Fruit fly (Drosophila melanogaster): Measurements from ENCODE around the gene CG33159.

Gene CG33159

dm6 chr3L:3203062-3203461 lies 1.2 kb downstream of the CG33159 start, which contains the start of gene CG32271:
Gene CG32271, minus strand, starts transcription at chr3L:3203162.
- TF ChIP-seq cic (GFP tag; optimal IDR thresholded peaks at IDR 0.05): no peak

DNA sequence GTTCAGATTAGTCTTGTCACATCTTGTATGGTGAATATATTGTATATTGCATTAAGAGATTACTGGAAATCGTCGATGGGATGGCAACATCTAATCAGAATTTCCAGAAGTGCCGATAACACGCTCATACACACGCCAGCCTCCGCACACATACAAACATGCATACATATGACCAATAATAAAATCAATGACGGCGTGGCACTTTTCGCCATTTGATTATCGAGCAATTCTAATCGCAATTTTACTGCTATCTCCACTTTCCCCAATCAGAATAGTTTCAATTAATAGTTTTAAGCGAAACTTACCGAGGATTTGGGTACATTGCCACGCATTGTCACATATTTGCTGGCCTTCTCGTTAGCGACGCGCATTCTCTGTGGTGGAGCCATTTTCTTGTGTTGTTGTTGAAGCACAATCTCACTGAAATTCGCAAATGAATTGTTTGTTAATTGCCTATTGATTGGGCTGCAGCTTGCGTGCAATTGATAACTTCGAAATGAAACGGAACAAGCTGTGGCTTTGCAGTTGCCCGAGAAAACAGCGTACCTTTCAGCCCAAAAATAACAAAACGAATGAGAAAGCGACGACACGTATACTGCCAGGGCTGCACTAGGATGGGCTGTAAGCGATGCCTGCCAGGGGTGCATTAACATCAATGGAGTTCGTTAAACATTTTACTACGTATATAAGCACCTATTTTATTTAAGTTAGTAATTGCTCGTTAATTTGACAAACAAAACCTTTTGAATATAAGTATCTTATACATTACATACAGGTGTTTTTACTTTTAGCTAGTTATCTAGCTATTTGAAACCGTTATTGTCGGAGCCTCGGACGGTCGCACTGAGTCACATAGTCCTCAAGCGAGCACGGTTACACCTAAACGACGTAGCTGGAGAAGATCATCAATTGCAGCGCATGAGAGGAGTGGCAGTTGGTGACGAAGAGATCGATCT lies 5.5 kb downstream of the CG33159 start, which contains the start of the genes CG32276 and gry:
Gene CG32276 (minus strand): TSS at position 601 of the 956 bp plus-strand sequence.
Gene gry (plus strand): TSS at position 644 of the 956 bp plus-strand sequence.
- TF ChIP-seq Mnt (GFP tag; optimal IDR thresholded peaks at IDR 0.05) (peak; percentile 90), tj (GFP tag; optimal IDR thresholded peaks at IDR 0.05) (peak; percentile 65), CG1620 (GFP tag; optimal IDR thresholded peaks at IDR 0.05) (peak; percentile 82), Clk (GFP tag; optimal IDR thresholded peaks at IDR 0.05) (peak; percentile 49), CG14711 (tag; optimal IDR thresholded peaks at IDR 0.05) (peak; percentile 81), pad (GFP tag; optimal IDR thresholded peaks at IDR 0.05) (peak; percentile 71), CG7045 (GFP tag; optimal IDR thresholded peaks at IDR 0.05) (peak; percentile 82), cnc (optimal IDR thresholded peaks at IDR 0.05) (no peak), CG12768 (GFP tag; optimal IDR thresholded peaks at IDR 0.05) (peak; percentile 78), Hr96 (GFP tag; optimal IDR thresholded peaks at IDR 0.05) (peak; percentile 87), Crg-1 (GFP tag; optimal IDR thresholded peaks at IDR 0.05) (peak; percentile 74), CG7101 (tag; optimal IDR thresholded peaks at IDR 0.05) (peak; percentile 88), CG5204 (GFP tag; optimal IDR thresholded peaks at IDR 0.05) (peak; percentile 82), ovo (GFP tag; optimal IDR thresholded peaks at IDR 0.05) (peak; percentile 91), bab1 (GFP tag; optimal IDR thresholded peaks at IDR 0.05) (peak; percentile 91), CG11617 (GFP tag; optimal IDR thresholded peaks at IDR 0.05) (peak; percentile 87), cic (GFP tag; optimal IDR thresholded peaks at IDR 0.05) (peak; percentile 58), toe (GFP tag; optimal IDR thresholded peaks at IDR 0.05) (peak; percentile 93), kay (GFP tag; ENCODE audit: borderline replicate concordance) (no peak), CG33017 (tag; optimal IDR thresholded peaks at IDR 0.05) (peak; percentile 62)

DNA sequence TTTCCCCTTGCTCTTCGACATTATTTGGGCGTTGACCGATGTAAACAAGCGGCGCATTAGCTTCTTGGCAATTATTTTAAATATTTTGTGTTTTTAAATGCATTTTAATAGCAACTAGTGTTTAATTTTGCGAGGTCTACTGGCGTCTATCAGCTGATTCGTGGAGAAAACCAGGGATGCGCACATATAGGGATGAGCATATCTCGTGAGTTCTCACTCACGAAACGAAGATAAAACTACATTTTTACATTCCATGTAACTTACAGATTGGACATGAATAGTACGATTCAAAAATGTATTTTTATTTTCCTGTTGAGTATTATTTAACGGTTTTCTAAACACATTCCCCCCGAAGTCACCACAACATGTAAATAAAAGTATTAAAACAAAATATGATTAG lies 6.8 kb downstream of the CG33159 start, which contains the start of gene CG14966:
Gene CG14966 (minus strand): TSS at position 168 of the 400 bp plus-strand sequence.
- TF ChIP-seq CG12768 (GFP tag; optimal IDR thresholded peaks at IDR 0.05): no peak
- TF ChIP-seq bab1 (GFP tag; optimal IDR thresholded peaks at IDR 0.05): peak; percentile 80
- TF ChIP-seq kay (GFP tag; ENCODE audit: borderline replicate concordance): no peak
- TF ChIP-seq ovo (GFP tag; optimal IDR thresholded peaks at IDR 0.05): peak; percentile 54
- TF ChIP-seq CG1620 (GFP tag; optimal IDR thresholded peaks at IDR 0.05): peak; percentile 32
- no peak for TF ChIP-seq CG14711 (tag; optimal IDR thresholded peaks at IDR 0.05)
- no peak for TF ChIP-seq pad (GFP tag; optimal IDR thresholded peaks at IDR 0.05)
- peak; percentile 5 for TF ChIP-seq CG7045 (GFP tag; optimal IDR thresholded peaks at IDR 0.05)
- TF ChIP-seq Mnt (GFP tag; optimal IDR thresholded peaks at IDR 0.05): peak; percentile 57
- TF ChIP-seq cnc (optimal IDR thresholded peaks at IDR 0.05): no peak
- peak; percentile 50 for TF ChIP-seq CG7101 (tag; optimal IDR thresholded peaks at IDR 0.05)
- no peak for TF ChIP-seq Clk (GFP tag; optimal IDR thresholded peaks at IDR 0.05)
- peak; percentile 6 for TF ChIP-seq CG33017 (tag; optimal IDR thresholded peaks at IDR 0.05)
- peak; percentile 40 for TF ChIP-seq CG11617 (GFP tag; optimal IDR thresholded peaks at IDR 0.05)
- peak; percentile 23 for TF ChIP-seq toe (GFP tag; optimal IDR thresholded peaks at IDR 0.05)
- no peak for TF ChIP-seq Hr96 (GFP tag; optimal IDR thresholded peaks at IDR 0.05)
- TF ChIP-seq Crg-1 (GFP tag; optimal IDR thresholded peaks at IDR 0.05): no peak
- TF ChIP-seq CG5204 (GFP tag; optimal IDR thresholded peaks at IDR 0.05): no peak
- TF ChIP-seq cic (GFP tag; optimal IDR thresholded peaks at IDR 0.05): peak; percentile 2
- peak; percentile 32 for TF ChIP-seq tj (GFP tag; optimal IDR thresholded peaks at IDR 0.05)

DNA sequence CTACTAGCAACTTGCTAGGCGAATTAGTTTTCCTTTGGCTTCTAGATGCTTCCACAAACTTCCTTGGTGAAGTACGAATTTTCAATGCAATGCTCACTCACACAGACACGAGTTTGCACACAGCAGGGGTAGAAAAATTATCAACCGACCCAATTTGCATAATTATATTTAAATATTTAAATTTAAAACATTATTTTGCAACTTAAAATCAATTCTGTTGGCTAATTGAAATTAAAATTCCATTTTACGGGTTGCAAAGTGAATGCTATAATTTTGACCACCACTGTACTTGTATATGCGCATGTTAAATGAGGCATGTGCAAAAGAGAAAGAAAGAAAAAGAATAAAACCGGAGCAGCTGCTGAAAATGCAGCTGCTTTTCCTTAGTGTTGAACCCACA lies 10.2 kb downstream of the CG33159 start:
- TF ChIP-seq toe (GFP tag; optimal IDR thresholded peaks at IDR 0.05) (no peak), Clk (GFP tag; optimal IDR thresholded peaks at IDR 0.05) (peak; percentile 41), CG7045 (GFP tag; optimal IDR thresholded peaks at IDR 0.05) (peak; percentile 88), CG7101 (tag; optimal IDR thresholded peaks at IDR 0.05) (peak; percentile 94), CG14711 (tag; optimal IDR thresholded peaks at IDR 0.05) (peak; percentile 94), CG12768 (GFP tag; optimal IDR thresholded peaks at IDR 0.05) (peak; percentile 87), Crg-1 (GFP tag; optimal IDR thresholded peaks at IDR 0.05) (peak; percentile 40), tj (GFP tag; optimal IDR thresholded peaks at IDR 0.05) (peak; percentile 58), Hr96 (GFP tag; optimal IDR thresholded peaks at IDR 0.05) (peak; percentile 35), cnc (optimal IDR thresholded peaks at IDR 0.05) (no peak), kay (GFP tag; ENCODE audit: borderline replicate concordance) (no peak), CG11617 (GFP tag; optimal IDR thresholded peaks at IDR 0.05) (peak; percentile 86), CG1620 (GFP tag; optimal IDR thresholded peaks at IDR 0.05) (peak; percentile 59), ovo (GFP tag; optimal IDR thresholded peaks at IDR 0.05) (no peak), Mnt (GFP tag; optimal IDR thresholded peaks at IDR 0.05) (peak; percentile 77), CG5204 (GFP tag; optimal IDR thresholded peaks at IDR 0.05) (peak; percentile 46), cic (GFP tag; optimal IDR thresholded peaks at IDR 0.05) (peak; percentile 48), CG33017 (tag; optimal IDR thresholded peaks at IDR 0.05) (peak; percentile 95), pad (GFP tag; optimal IDR thresholded peaks at IDR 0.05) (peak; percentile 70), bab1 (GFP tag; optimal IDR thresholded peaks at IDR 0.05) (peak; percentile 87)

- TF ChIP-seq cic (GFP tag; optimal IDR thresholded peaks at IDR 0.05): peak; percentile 99
- peak; percentile 87 for TF ChIP-seq tj (GFP tag; optimal IDR thresholded peaks at IDR 0.05)
- peak; percentile 96 for TF ChIP-seq ovo (GFP tag; optimal IDR thresholded peaks at IDR 0.05)
- TF ChIP-seq CG12768 (GFP tag; optimal IDR thresholded peaks at IDR 0.05): peak; percentile 99
- peak; percentile 86 for TF ChIP-seq toe (GFP tag; optimal IDR thresholded peaks at IDR 0.05)
- peak; percentile 97 for TF ChIP-seq Hr96 (GFP tag; optimal IDR thresholded peaks at IDR 0.05)
- no peak for TF ChIP-seq cnc (optimal IDR thresholded peaks at IDR 0.05)
- TF ChIP-seq kay (GFP tag; ENCODE audit: borderline replicate concordance): peak; percentile 98
- TF ChIP-seq CG14711 (tag; optimal IDR thresholded peaks at IDR 0.05): peak; percentile 86
- TF ChIP-seq CG7045 (GFP tag; optimal IDR thresholded peaks at IDR 0.05): peak; percentile 99
- peak; percentile 99 for TF ChIP-seq CG7101 (tag; optimal IDR thresholded peaks at IDR 0.05)
- TF ChIP-seq CG1620 (GFP tag; optimal IDR thresholded peaks at IDR 0.05): peak; percentile 91
- peak; percentile 99 for TF ChIP-seq CG11617 (GFP tag; optimal IDR thresholded peaks at IDR 0.05)
- peak; percentile 96 for TF ChIP-seq CG5204 (GFP tag; optimal IDR thresholded peaks at IDR 0.05)
- peak; percentile 91 for TF ChIP-seq pad (GFP tag; optimal IDR thresholded peaks at IDR 0.05)
- peak; percentile 98 for TF ChIP-seq Mnt (GFP tag; optimal IDR thresholded peaks at IDR 0.05)
- TF ChIP-seq Clk (GFP tag; optimal IDR thresholded peaks at IDR 0.05): peak; percentile 92
- TF ChIP-seq bab1 (GFP tag; optimal IDR thresholded peaks at IDR 0.05): peak; percentile 98
- peak; percentile 99 for TF ChIP-seq Crg-1 (GFP tag; optimal IDR thresholded peaks at IDR 0.05)
- peak; percentile 99 for TF ChIP-seq CG33017 (tag; optimal IDR thresholded peaks at IDR 0.05)
These were observed 11.3 kb downstream of the CG33159 start, which contains the start of gene Hsp83 for dm6 chr3L:3192912-3193311. Gene Hsp83, plus strand, starts transcription at chr3L:3192969.

Data from whole organism, adult.